Worm (Caenorhabditis elegans): ENCODE results near the gene ZK643.6.
A peak's percentile ranks its signal among the peaks of the same experiment; 100 is the strongest.

The ZK643.6 gene

DNA sequence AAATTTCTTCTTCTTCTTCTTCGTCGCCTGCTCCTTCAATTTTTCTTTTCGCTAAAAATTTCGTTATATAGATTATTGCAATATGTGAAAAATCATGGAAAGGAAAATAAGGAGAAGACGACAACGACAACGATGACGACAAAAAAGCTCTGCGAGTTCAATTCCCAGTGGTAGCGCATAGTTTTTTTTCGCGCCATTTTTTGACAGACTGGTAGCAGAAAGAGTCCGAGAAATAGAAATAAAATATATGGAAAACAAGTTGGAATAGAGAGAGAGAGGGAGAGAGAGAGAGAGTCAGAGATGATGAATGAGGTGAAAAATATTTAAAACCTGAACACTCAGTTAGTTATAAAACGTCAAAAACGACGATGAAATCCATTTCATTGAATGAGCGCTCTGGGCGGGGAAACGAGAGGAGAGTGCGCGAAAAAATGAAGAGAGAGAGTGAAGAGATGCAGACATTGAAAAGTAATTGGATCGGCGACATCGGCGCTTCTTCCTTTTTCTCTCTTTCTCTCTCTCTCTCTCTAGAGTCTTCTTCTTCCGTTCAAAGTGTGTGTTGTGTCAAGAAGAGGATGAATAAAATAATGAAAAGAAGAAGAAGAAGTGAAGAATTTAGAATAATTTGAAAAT is 21.4 kb upstream of the ZK643.6 start, which contains the start of gene pde-2:
Gene pde-2 (minus strand): TSS at position 51 of the 633 bp plus-strand sequence.
- TF ChIP-seq zip-11 (GFP tag; IDR thresholded peaks at IDR 0.05) (no peak), mdl-1 (tag; optimal IDR thresholded peaks at IDR 0.05) (peak in 1 of 2 experiments; percentile 20), tra-1 (GFP tag; IDR thresholded peaks at IDR 0.05) (no peak), hlh-11 (tag; optimal IDR thresholded peaks at IDR 0.05) (peak; percentile 54), nhr-111 (GFP tag; optimal IDR thresholded peaks at IDR 0.05) (no peak), ceh-82 (tag; optimal IDR thresholded peaks at IDR 0.05) (no peak), nhr-237 (tag; optimal IDR thresholded peaks at IDR 0.05) (no peak), egl-27 (tag; optimal IDR thresholded peaks at IDR 0.05) (no peak), Y5F2A.4 (GFP tag; optimal IDR thresholded peaks at IDR 0.05) (no peak), nhr-10 (tag; optimal IDR thresholded peaks at IDR 0.05) (no peak), T26A8.4 (GFP tag; IDR thresholded peaks at IDR 0.05) (no peak), aha-1 (tag) (peak; percentile 78), nhr-102 (tag; optimal IDR thresholded peaks at IDR 0.05) (no peak), nhr-28 (tag; optimal IDR thresholded peaks at IDR 0.05) (peak; percentile 14), unc-130 (GFP tag; optimal IDR thresholded peaks at IDR 0.05) (no peak), ceh-20 (GFP tag; IDR thresholded peaks at IDR 0.05) (no peak), sdz-12 (GFP tag; optimal IDR thresholded peaks at IDR 0.05) (no peak), T20F7.1 (GFP tag; optimal IDR thresholded peaks at IDR 0.05) (no peak), ZK337.2 (GFP tag; IDR thresholded peaks at IDR 0.05) (no peak), fos-1 (tag; optimal IDR thresholded peaks at IDR 0.05) (no peak), madf-9 (GFP tag; conservative IDR thresholded peaks at IDR 0.05) (no peak), arid-1 (GFP tag; conservative IDR thresholded peaks at IDR 0.05) (no peak), daf-16 (GFP tag; optimal IDR thresholded peaks at IDR 0.05) (no peak), daf-16 (tag; optimal IDR thresholded peaks at IDR 0.05) (no peak), pqm-1 (tag; optimal IDR thresholded peaks at IDR 0.05) (no peak), D1046.2 (GFP tag; IDR thresholded peaks at IDR 0.05) (no peak), fkh-10 (GFP tag; optimal IDR thresholded peaks at IDR 0.05) (peak; percentile 70), F26F4.8 (GFP tag; conservative IDR thresholded peaks at IDR 0.05) (no peak), vab-7 (GFP tag; IDR thresholded peaks at IDR 0.05) (no peak), Y105C5A.15 (GFP tag; IDR thresholded peaks at IDR 0.05) (no peak), ZK546.5 (tag; optimal IDR thresholded peaks at IDR 0.05) (no peak), mdt-29 (GFP tag; IDR thresholded peaks at IDR 0.05) (no peak), ama-1 (optimal IDR thresholded peaks at IDR 0.05) (no peak), hmg-1.1 (GFP tag; IDR thresholded peaks at IDR 0.05) (peak; percentile 40; the same call in 1 of the 2 replicates), ztf-11 (tag; optimal IDR thresholded peaks at IDR 0.05) (no peak), skn-1 (tag; optimal IDR thresholded peaks at IDR 0.05) (no peak), hlh-30 (tag; optimal IDR thresholded peaks at IDR 0.05; ENCODE audit: insufficient read depth) (peak; percentile 32), egl-43 (GFP tag; IDR thresholded peaks at IDR 0.05) (no peak), rbr-2 (tag; optimal IDR thresholded peaks at IDR 0.05) (peak; percentile 52), nhr-77 (tag; optimal IDR thresholded peaks at IDR 0.05) (no peak), madf-5 (GFP tag; IDR thresholded peaks at IDR 0.05) (no peak), F37D6.2 (tag; optimal IDR thresholded peaks at IDR 0.05) (no peak), lin-39 (tag; optimal IDR thresholded peaks at IDR 0.05) (no peak), F10B5.3 (tag; optimal IDR thresholded peaks at IDR 0.05) (no peak), lin-15B (tag; optimal IDR thresholded peaks at IDR 0.05) (no peak), nhr-48 (tag; optimal IDR thresholded peaks at IDR 0.05) (no peak), nhr-42 (GFP tag; IDR thresholded peaks at IDR 0.05) (no peak), nhr-76 (tag; optimal IDR thresholded peaks at IDR 0.05) (no peak), mes-2 (tag; optimal IDR thresholded peaks at IDR 0.05; ENCODE audit: poor library complexity, severe bottlenecking) (peak; percentile 41), dve-1 (tag; optimal IDR thresholded peaks at IDR 0.05; ENCODE audit: insufficient read depth) (no peak), lim-7 (GFP tag; IDR thresholded peaks at IDR 0.05) (no peak), Y75B8A.6 (GFP tag; IDR thresholded peaks at IDR 0.05) (no peak), nhr-41 (GFP tag; IDR thresholded peaks at IDR 0.05) (no peak)

Data from whole organism, L4 larva.